Worm (Caenorhabditis elegans) whole organism, young adult: Measurements from ENCODE around the gene pho-11.

Experiments
- C06A6.2 ChIP-seq: fragments of 200-800 bp; sonication (Bioruptor generic); conservative IDR thresholded peaks from 2 replicates; pipeline ENCODE4 v1.3.6; 2022; ENCODE audit warnings: missing genetic modification characterization, missing compliant biosample characterization
- F39B2.1 ChIP-seq: fragments of 200-800 bp; sonication (Bioruptor generic); IDR thresholded peaks from 2 replicates; pipeline ENCODE4 v1.3.6; 2022; ENCODE audit warnings: missing genetic modification reagents, missing genetic modification characterization, missing compliant biosample characterization
- athp-1 ChIP-seq: sonication (generic microtip); optimal IDR thresholded peaks from 2 replicates; lab custom pipeline; 2017; ENCODE audit warnings: mild to moderate bottlenecking, missing genetic modification characterization, missing compliant biosample characterization
- ccch-3 ChIP-seq: fragments of 200-800 bp; sonication (Bioruptor generic); optimal IDR thresholded peaks from 2 replicates; lab custom pipeline; 2018; ENCODE audit warnings: mild to moderate bottlenecking, missing genetic modification characterization, missing compliant biosample characterization
- cebp-1 ChIP-seq, 2 experiments: fragments of 200-800 bp in 1 of 2; sonication (Bioruptor generic) in 1 of 2; sonication (generic microtip) in 1 of 2; IDR thresholded peaks in 1 of 2; optimal IDR thresholded peaks in 1 of 2; 2 replicates each; pipeline versions ENCODE4 v1.3.6 to Lab custom; 2017 to 2022; ENCODE audit warnings: missing compliant biosample characterization in 2 of 2, missing genetic modification characterization in 2 of 2, mild to moderate bottlenecking in 1 of 2, missing genetic modification reagents in 1 of 2, moderate library complexity in 1 of 2
- dpl-1 ChIP-seq: fragments of 150-350 bp; optimal IDR thresholded peaks from 2 replicates; lab custom pipeline; 2014; ENCODE audit warnings: missing biosample characterization, missing genetic modification reagents, missing genetic modification characterization
- hsf-1 ChIP-seq: fragments of 200-800 bp; sonication (Bioruptor generic); IDR thresholded peaks from 2 replicates; pipeline ENCODE4 v1.3.6; 2022; ENCODE audit warnings: missing genetic modification reagents, missing genetic modification characterization, missing compliant biosample characterization
- lsl-1 ChIP-seq: fragments of 200-800 bp; sonication (Bioruptor generic); optimal IDR thresholded peaks from 2 replicates; lab custom pipeline; 2018; ENCODE audit warnings: mild to moderate bottlenecking, missing genetic modification characterization, moderate library complexity, missing compliant biosample characterization
- mcd-1 ChIP-seq: fragments of 200-800 bp; sonication (Bioruptor generic); IDR thresholded peaks from 2 replicates; pipeline ENCODE4 v1.3.6; 2022; ENCODE audit warnings: missing genetic modification reagents, missing genetic modification characterization, missing compliant biosample characterization
- nfyb-1 ChIP-seq: fragments of 200-800 bp; sonication (Bioruptor generic); IDR thresholded peaks from 2 replicates; pipeline ENCODE4 v1.3.6; 2022; ENCODE audit warnings: missing genetic modification reagents, missing genetic modification characterization, missing compliant biosample characterization
- snpc-4 ChIP-seq, 5 experiments: fragments of 150-350 bp in 1 of 5; sonication (generic microtip) in 4 of 5; optimal IDR thresholded peaks; 2 replicates each; lab custom pipeline; 2014 to 2018; ENCODE audit warnings: missing genetic modification characterization in 5 of 5, missing biosample characterization in 3 of 5, antibody characterized with exemption in 2 of 5, mild to moderate bottlenecking in 2 of 5, missing compliant biosample characterization in 2 of 5, missing genotype in 2 of 5, moderate library complexity in 2 of 5, missing genetic modification reagents in 1 of 5
- somi-1 ChIP-seq: fragments of 200-800 bp; sonication (Bioruptor generic); optimal IDR thresholded peaks from 2 replicates; lab custom pipeline; 2018; ENCODE audit warnings: mild to moderate bottlenecking, missing genetic modification characterization, missing compliant biosample characterization
- unc-62 ChIP-seq: fragments of 150-350 bp; optimal IDR thresholded peaks from 2 replicates; lab custom pipeline; 2014; ENCODE audit warnings: missing biosample characterization, missing genetic modification reagents, missing genetic modification characterization

ce11 chrII:9935664-9936063 is 4.0 kb downstream of the pho-11 start:
- no peak for TF ChIP-seq mcd-1 (GFP tag; lab: Robert Waterston, UW)
- no peak for TF ChIP-seq dpl-1 (GFP tag; lab: Kevin White, UChicago)
- no peak for TF ChIP-seq unc-62 (GFP tag; lab: Kevin White, UChicago)
- TF ChIP-seq lsl-1 (GFP tag; lab: Kevin White, UChicago): no peak
- no peak for TF ChIP-seq F39B2.1
- TF ChIP-seq hsf-1 (GFP tag; lab: Robert Waterston, UW): no peak
- no peak for TF ChIP-seq nfyb-1 (GFP tag; lab: Robert Waterston, UW)
- no peak for TF ChIP-seq ccch-3
- no peak for TF ChIP-seq cebp-1 (GFP tag; IDR thresholded peaks at IDR 0.05; lab: Robert Waterston, UW)
- no peak for TF ChIP-seq cebp-1 (tag; optimal IDR thresholded peaks at IDR 0.05; lab: Kevin White, UChicago)
- TF ChIP-seq athp-1 (tag; lab: Kevin White, UChicago): no peak
- no peak for TF ChIP-seq snpc-4 (GFP tag; optimal IDR thresholded peaks at IDR 0.05; lab: Kevin White, UChicago)
- TF ChIP-seq snpc-4 (tag; optimal IDR thresholded peaks at IDR 0.05; lab: Kevin White, UChicago): no peak
- TF ChIP-seq C06A6.2: no peak
- no peak for TF ChIP-seq somi-1
